Worm (Caenorhabditis elegans) whole organism, late embryonic: ENCODE measurements around the gene F19B2.5.

Experiments
- ref-2 ChIP-seq: sonication (generic microtip); optimal IDR thresholded peaks from 2 replicates; lab custom pipeline; 2016; ENCODE audit warnings: missing genetic modification characterization, missing compliant biosample characterization

The F19B2.5 gene

DNA sequence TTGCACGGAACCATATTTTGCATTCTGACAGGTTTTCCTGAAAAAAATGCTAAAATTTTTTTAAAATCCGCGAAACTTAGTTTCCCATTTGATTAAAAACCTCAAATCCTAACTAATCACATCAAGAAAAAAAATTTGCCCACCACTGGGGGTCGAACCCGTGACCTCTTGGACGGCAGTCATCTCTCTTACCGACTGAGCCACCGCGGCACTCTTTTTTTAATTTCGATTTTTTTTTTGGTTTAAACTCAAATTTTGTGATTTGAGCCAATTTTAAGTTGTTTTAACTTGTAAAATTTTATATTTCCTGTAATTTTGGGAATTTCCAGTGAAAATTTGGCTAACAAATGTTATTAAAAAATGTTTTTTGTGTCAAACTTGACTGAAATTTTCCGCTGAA lies 44.2 kb downstream of the F19B2.5 start (continued):
- TF ChIP-seq ref-2 (tag; lab: Kevin White, UChicago), result no peak
